Fruit fly (Drosophila melanogaster) Kc167 (cell line): ENCODE measurements around the gene CG32243.

Experiments used
- Myc ChIP-seq: fragments of >200 bp; optimal IDR thresholded peaks from 2 replicates; lab custom pipeline; 2017; ENCODE audit warnings: missing external identifiers
- psq ChIP-seq: fragments of >200 bp; optimal IDR thresholded peaks from 2 replicates; lab custom pipeline; 2017; ENCODE audit warnings: missing external identifiers
- ttk ChIP-seq: sonication (Bioruptor generic); optimal IDR thresholded peaks from 2 replicates; lab custom pipeline; 2017; ENCODE audit warnings: missing external identifiers

- no peak for TF ChIP-seq Myc (lab: Kevin White, UChicago)
- no peak for TF ChIP-seq ttk
- no peak for TF ChIP-seq psq (lab: Kevin White, UChicago)
Observed at dm6 chr3L:4533941-4534340, 7.1 kb downstream of the CG32243 start.
